Worm (Caenorhabditis elegans): ENCODE results near the gene hsp-12.2.

Gene hsp-12.2

DNA sequence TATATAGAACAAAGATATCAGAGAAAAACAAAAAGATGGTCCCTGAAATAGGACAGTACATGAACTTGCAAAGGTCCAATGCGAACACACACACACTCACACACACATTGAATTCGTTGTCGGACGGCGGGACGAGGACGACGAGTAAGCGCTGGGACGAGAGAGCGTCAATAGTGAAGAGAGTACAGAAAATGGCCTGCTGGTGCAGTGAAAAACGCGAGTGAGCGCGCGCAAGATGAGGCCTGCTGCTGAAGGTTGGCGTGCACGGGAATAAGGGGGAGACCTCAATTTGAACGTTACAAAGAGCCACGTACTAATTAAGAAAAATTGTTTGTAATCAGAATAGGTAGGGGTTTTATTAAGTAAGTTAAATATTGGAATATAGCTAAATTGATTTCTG lies 10.9 kb upstream of the hsp-12.2 start:
- TF ChIP-seq unc-55 (GFP tag; optimal IDR thresholded peaks at IDR 0.05) = peak; percentile 37
- TF ChIP-seq lin-13 (GFP tag; optimal IDR thresholded peaks at IDR 0.05) = no peak
- TF ChIP-seq blmp-1 (tag; optimal IDR thresholded peaks at IDR 0.05; ENCODE audit: insufficient read depth) = no peak
- peak; percentile 6 for TF ChIP-seq F13H6.1 (tag; optimal IDR thresholded peaks at IDR 0.05)
- no peak for TF ChIP-seq egl-27 (tag; optimal IDR thresholded peaks at IDR 0.05)
- peak; percentile 11 to 22 for TF ChIP-seq lsy-2 (tag; optimal IDR thresholded peaks at IDR 0.05)
- no peak for TF ChIP-seq ztf-11 (tag; optimal IDR thresholded peaks at IDR 0.05)
- TF ChIP-seq nhr-129 (tag; optimal IDR thresholded peaks at IDR 0.05) = peak; percentile 51

DNA sequence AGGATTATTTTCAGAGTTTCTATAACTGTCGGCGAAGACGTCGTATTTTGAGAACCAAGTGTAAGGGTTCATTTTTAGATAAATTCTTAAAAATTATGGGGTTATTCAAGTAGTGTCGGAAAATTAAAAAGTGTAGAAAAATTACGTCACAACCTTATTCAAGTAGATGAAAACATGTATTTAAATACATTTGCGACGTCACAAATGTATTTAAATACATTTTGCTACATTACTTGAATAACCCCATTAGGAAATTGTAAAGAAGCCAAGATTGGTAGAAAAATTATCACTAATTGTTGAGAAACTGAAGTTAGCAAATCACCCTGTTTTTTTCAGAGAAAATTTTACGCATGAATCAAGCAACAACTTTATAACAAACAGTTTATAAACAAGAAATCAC lies 8.7 kb upstream of the hsp-12.2 start:
- no peak for TF ChIP-seq lin-11 (tag; optimal IDR thresholded peaks at IDR 0.05)
- peak; percentile 7 for TF ChIP-seq nhr-25 (tag; optimal IDR thresholded peaks at IDR 0.05)
- no peak for TF ChIP-seq nhr-10 (tag; optimal IDR thresholded peaks at IDR 0.05)

DNA sequence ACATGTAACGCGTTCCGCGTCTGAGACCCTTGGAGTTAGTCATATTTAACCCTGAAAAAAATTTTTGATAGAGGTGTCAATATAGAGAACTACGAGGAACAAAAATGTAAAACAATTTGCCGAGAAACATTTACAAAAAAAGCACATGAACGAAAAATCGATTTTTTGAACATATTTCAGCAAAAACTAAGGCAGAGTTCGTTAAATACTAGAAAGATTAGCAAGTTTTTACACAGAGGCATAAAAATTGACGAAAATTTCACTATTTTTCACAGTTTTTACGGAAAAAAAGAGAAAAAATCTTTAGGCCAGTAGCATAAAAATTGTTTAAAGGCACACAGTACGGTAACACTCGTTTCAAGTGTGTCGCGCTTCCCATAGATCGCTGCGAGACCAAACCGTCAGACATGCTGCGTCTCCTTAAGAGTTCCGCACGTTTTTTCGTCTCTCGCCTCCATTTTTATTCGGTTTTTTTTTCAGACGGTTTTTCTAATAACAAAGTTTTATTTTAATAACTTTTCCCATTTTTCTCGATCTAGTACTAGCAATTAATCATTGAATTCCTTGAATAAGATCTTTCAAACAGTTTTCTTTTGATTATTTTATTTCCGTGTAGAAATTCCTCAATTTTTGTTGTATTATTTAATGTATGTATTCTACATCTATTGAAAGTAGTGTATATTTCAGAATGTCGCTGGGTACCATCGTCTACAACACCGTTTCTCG lies 7.5 kb upstream of the hsp-12.2 start, which contains the start of the genes rpl-21 and C14B9.10:
TSS of gene rpl-21 (minus strand) at position 51 of the 726 bp plus-strand sequence.
TSS of gene C14B9.10 (plus strand) at position 676 of the 726 bp plus-strand sequence.
- TF ChIP-seq nhr-23 (tag; optimal IDR thresholded peaks at IDR 0.05) (no peak), elt-1 (tag; optimal IDR thresholded peaks at IDR 0.05) (no peak), nhr-6 (tag; optimal IDR thresholded peaks at IDR 0.05) (no peak), zag-1 (tag; optimal IDR thresholded peaks at IDR 0.05) (no peak), nhr-21 (tag; optimal IDR thresholded peaks at IDR 0.05) (peak; percentile 76), egl-27 (tag; optimal IDR thresholded peaks at IDR 0.05) (no peak), crh-2 (tag; optimal IDR thresholded peaks at IDR 0.05) (peak; percentile 88), F13H6.1 (tag; optimal IDR thresholded peaks at IDR 0.05) (peak; percentile 71), ceh-16 (tag; optimal IDR thresholded peaks at IDR 0.05) (peak; percentile 19), aly-2 (tag; optimal IDR thresholded peaks at IDR 0.05) (no peak), mdl-1 (tag; optimal IDR thresholded peaks at IDR 0.05) (peak; percentile 31 to 39), dmd-4 (tag; optimal IDR thresholded peaks at IDR 0.05) (no peak), sma-9 (GFP tag; optimal IDR thresholded peaks at IDR 0.05) (peak; percentile 88), sma-9 (tag; optimal IDR thresholded peaks at IDR 0.05) (no peak), unc-39 (tag; optimal IDR thresholded peaks at IDR 0.05) (no peak), fos-1 (tag; optimal IDR thresholded peaks at IDR 0.05) (peak; percentile 61), skn-1 (tag; optimal IDR thresholded peaks at IDR 0.05) (no peak), lin-13 (GFP tag; optimal IDR thresholded peaks at IDR 0.05) (peak; percentile 80), ztf-11 (tag; optimal IDR thresholded peaks at IDR 0.05) (no peak), nhr-10 (tag; optimal IDR thresholded peaks at IDR 0.05) (no peak), elt-3 (tag; optimal IDR thresholded peaks at IDR 0.05) (no peak), nhr-237 (tag; optimal IDR thresholded peaks at IDR 0.05) (no peak), gmeb-1 (tag; optimal IDR thresholded peaks at IDR 0.05) (peak; percentile 82), ztf-4 (tag; optimal IDR thresholded peaks at IDR 0.05) (peak; percentile 61), nhr-129 (tag; optimal IDR thresholded peaks at IDR 0.05) (peak; percentile 86), R02D3.7 (tag; optimal IDR thresholded peaks at IDR 0.05) (peak; percentile 3), mbf-1 (tag; optimal IDR thresholded peaks at IDR 0.05) (no peak), blmp-1 (tag; optimal IDR thresholded peaks at IDR 0.05; ENCODE audit: insufficient read depth) (peak; percentile 32), ztf-1 (GFP tag; conservative IDR thresholded peaks at IDR 0.05) (no peak), ZK546.5 (tag; optimal IDR thresholded peaks at IDR 0.05) (peak; percentile 63), peb-1 (tag; optimal IDR thresholded peaks at IDR 0.05) (no peak), sem-4 (tag; optimal IDR thresholded peaks at IDR 0.05) (peak; percentile 80), Y55F3AM.14 (GFP tag; optimal IDR thresholded peaks at IDR 0.05) (no peak), ama-1 (optimal IDR thresholded peaks at IDR 0.05) (peak; percentile 45), sma-3 (GFP tag; optimal IDR thresholded peaks at IDR 0.05) (peak; percentile 76), nhr-11 (tag; optimal IDR thresholded peaks at IDR 0.05) (no peak), mab-5 (tag; optimal IDR thresholded peaks at IDR 0.05) (peak; percentile 28), unc-62 (GFP tag; optimal IDR thresholded peaks at IDR 0.05) (no peak), C34F6.9 (tag; optimal IDR thresholded peaks at IDR 0.05) (peak; percentile 89), nhr-12 (tag; optimal IDR thresholded peaks at IDR 0.05) (no peak), unc-55 (GFP tag; optimal IDR thresholded peaks at IDR 0.05) (peak; percentile 98), lin-39 (tag; optimal IDR thresholded peaks at IDR 0.05) (no peak), alr-1 (tag; optimal IDR thresholded peaks at IDR 0.05) (no peak), lin-11 (tag; optimal IDR thresholded peaks at IDR 0.05) (peak; percentile 60), lsy-2 (tag; optimal IDR thresholded peaks at IDR 0.05) (peak; percentile 96 to 99), nhr-25 (tag; optimal IDR thresholded peaks at IDR 0.05) (peak; percentile 85), snpc-4 (tag; optimal IDR thresholded peaks at IDR 0.05) (peak; percentile 49), ceh-82 (tag; optimal IDR thresholded peaks at IDR 0.05) (peak; percentile 49), nhr-77 (tag; optimal IDR thresholded peaks at IDR 0.05) (no peak)

All from whole organism, L2 larva.